Worm (Caenorhabditis elegans): ENCODE measurements around the gene picd-1.

DNA sequence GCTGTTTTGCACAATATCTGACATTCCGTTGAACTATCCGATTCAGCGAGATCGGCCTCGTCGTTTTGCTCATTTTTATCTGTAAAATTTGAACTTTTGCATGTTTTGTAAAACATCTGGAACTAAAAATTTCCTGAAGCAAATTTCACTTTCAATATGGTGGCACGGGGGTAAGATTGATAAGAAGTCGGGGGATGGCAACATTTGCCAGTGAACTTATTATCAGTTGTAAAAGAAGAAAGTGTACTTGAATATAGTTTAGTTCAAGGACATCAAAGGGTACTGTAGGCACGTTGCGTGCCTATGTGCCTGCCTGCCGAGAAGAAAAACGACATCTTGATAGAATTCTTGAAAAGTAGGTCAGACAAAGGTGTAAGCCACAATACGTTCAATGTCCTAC, 46.7 kb downstream of the picd-1 start, which contains the start of gene W03F9.4:
- TF ChIP-seq elt-1 (tag; optimal IDR thresholded peaks at IDR 0.05) = no peak
- TF ChIP-seq ZK546.5 (tag; optimal IDR thresholded peaks at IDR 0.05) = no peak
- no peak for TF ChIP-seq peb-1 (tag; optimal IDR thresholded peaks at IDR 0.05)
- no peak for TF ChIP-seq alr-1 (tag; optimal IDR thresholded peaks at IDR 0.05)
- no peak for TF ChIP-seq nhr-6 (tag; optimal IDR thresholded peaks at IDR 0.05)

All from whole organism, L2 larva.